Worm (Caenorhabditis elegans) whole organism, young adult: ENCODE measurements around the gene vhp-1.

ENCODE experiments used
- B0035.1 ChIP-seq: sonication (generic microtip); optimal IDR thresholded peaks from 2 replicates; lab custom pipeline; 2016; ENCODE audit warnings: missing genetic modification characterization, mild to moderate bottlenecking, missing compliant biosample characterization, missing genotype, missing genetic modification reagents
- C06A6.2 ChIP-seq: fragments of 200-800 bp; sonication (Bioruptor generic); conservative IDR thresholded peaks from 2 replicates; pipeline ENCODE4 v1.3.6; 2022; ENCODE audit warnings: missing genetic modification characterization, missing compliant biosample characterization
- C17E4.6 ChIP-seq: fragments of 200-800 bp; sonication (Bioruptor generic); IDR thresholded peaks from 2 replicates; pipeline ENCODE4 v1.3.6; 2022; ENCODE audit warnings: missing genetic modification reagents, missing genetic modification characterization, missing compliant biosample characterization
- F10E7.11 ChIP-seq: sonication (generic microtip); optimal IDR thresholded peaks from 2 replicates; lab custom pipeline; 2017; ENCODE audit warnings: mild to moderate bottlenecking, missing genetic modification characterization, moderate library complexity, missing compliant biosample characterization
- F23B12.7 ChIP-seq: sonication (generic microtip); optimal IDR thresholded peaks from 2 replicates; lab custom pipeline; 2017; ENCODE audit warnings: missing genetic modification characterization, mild to moderate bottlenecking, missing compliant biosample characterization, antibody characterized with exemption, moderate library complexity; ENCODE audit not compliant: insufficient read depth
- F33H1.4 ChIP-seq: fragments of 200-800 bp; sonication (Bioruptor generic); IDR thresholded peaks from 2 replicates; pipeline ENCODE4 v1.3.6; 2022; ENCODE audit warnings: missing genetic modification reagents, missing genetic modification characterization, missing compliant biosample characterization
- F49E8.2 ChIP-seq: sonication (generic microtip); optimal IDR thresholded peaks from 3 replicates; lab custom pipeline; 2017; ENCODE audit warnings: missing genetic modification characterization, mild to moderate bottlenecking, missing compliant biosample characterization, antibody characterized with exemption, moderate library complexity; ENCODE audit not compliant: insufficient read depth
- K12H6.12 ChIP-seq: fragments of 200-800 bp; sonication (Bioruptor generic); optimal IDR thresholded peaks from 2 replicates; lab custom pipeline; 2018; ENCODE audit warnings: mild to moderate bottlenecking, missing genetic modification characterization, missing compliant biosample characterization
- T26A5.8 ChIP-seq: sonication (generic microtip); optimal IDR thresholded peaks from 2 replicates; lab custom pipeline; 2016; ENCODE audit warnings: missing genetic modification characterization, missing compliant biosample characterization
- Y53F4B.3 ChIP-seq: fragments of 200-800 bp; sonication (Bioruptor generic); IDR thresholded peaks from 2 replicates; pipeline ENCODE4 v1.3.6; 2022; ENCODE audit warnings: missing genetic modification reagents, missing genetic modification characterization, missing compliant biosample characterization
- aptf-2 ChIP-seq: fragments of 200-800 bp; sonication (Bioruptor generic); conservative IDR thresholded peaks from 2 replicates; pipeline ENCODE4 v1.3.6; 2022; ENCODE audit warnings: missing genetic modification reagents, missing genetic modification characterization, missing compliant biosample characterization
- atf-7 ChIP-seq: sonication (generic microtip); optimal IDR thresholded peaks from 2 replicates; lab custom pipeline; 2017; ENCODE audit warnings: mild to moderate bottlenecking, missing genetic modification characterization, missing compliant biosample characterization
- attf-6 ChIP-seq: fragments of 200-800 bp; sonication (Bioruptor generic); IDR thresholded peaks from 2 replicates; pipeline ENCODE4 v1.3.6; 2022; ENCODE audit warnings: missing genetic modification reagents, missing genetic modification characterization, missing compliant biosample characterization
- ccch-3 ChIP-seq: fragments of 200-800 bp; sonication (Bioruptor generic); optimal IDR thresholded peaks from 2 replicates; lab custom pipeline; 2018; ENCODE audit warnings: mild to moderate bottlenecking, missing genetic modification characterization, missing compliant biosample characterization
- cebp-1 ChIP-seq, 2 experiments: fragments of 200-800 bp in 1 of 2; sonication (Bioruptor generic) in 1 of 2; sonication (generic microtip) in 1 of 2; IDR thresholded peaks in 1 of 2; optimal IDR thresholded peaks in 1 of 2; 2 replicates each; pipeline versions ENCODE4 v1.3.6 to Lab custom; 2017 to 2022; ENCODE audit warnings: missing compliant biosample characterization in 2 of 2, missing genetic modification characterization in 2 of 2, mild to moderate bottlenecking in 1 of 2, missing genetic modification reagents in 1 of 2, moderate library complexity in 1 of 2
- dpl-1 ChIP-seq: fragments of 150-350 bp; optimal IDR thresholded peaks from 2 replicates; lab custom pipeline; 2014; ENCODE audit warnings: missing biosample characterization, missing genetic modification reagents, missing genetic modification characterization
- efl-1 ChIP-seq: fragments of 150-350 bp; optimal IDR thresholded peaks from 2 replicates; lab custom pipeline; 2014; ENCODE audit warnings: missing biosample characterization, missing genetic modification reagents, missing genetic modification characterization
- egl-18 ChIP-seq: fragments of 200-800 bp; sonication (Bioruptor generic); IDR thresholded peaks from 2 replicates; pipeline ENCODE4 v1.3.6; 2022; ENCODE audit warnings: missing genetic modification reagents, missing genetic modification characterization, missing compliant biosample characterization
- egrh-3 ChIP-seq: fragments of 200-800 bp; sonication (Bioruptor generic); IDR thresholded peaks from 2 replicates; pipeline ENCODE4 v1.3.6; 2022; ENCODE audit warnings: missing genetic modification reagents, missing genetic modification characterization, missing compliant biosample characterization
- ekl-4 ChIP-seq: fragments of 200-800 bp; sonication (Bioruptor generic); IDR thresholded peaks from 2 replicates; pipeline ENCODE4 v1.3.6; 2022; ENCODE audit warnings: missing genetic modification reagents, missing genetic modification characterization, missing compliant biosample characterization
- fkh-3 ChIP-seq: sonication (generic microtip); optimal IDR thresholded peaks from 2 replicates; lab custom pipeline; 2016; ENCODE audit warnings: mild to moderate bottlenecking, missing genetic modification characterization, missing compliant biosample characterization
- him-1 ChIP-seq: sonication (generic microtip); optimal IDR thresholded peaks from 2 replicates; lab custom pipeline; 2016; ENCODE audit warnings: missing genotype, missing genetic modification reagents, missing genetic modification characterization, missing compliant biosample characterization
- hmg-1.2 ChIP-seq: fragments of 200-800 bp; sonication (Bioruptor generic); IDR thresholded peaks from 2 replicates; pipeline ENCODE4 v1.3.6; 2022; ENCODE audit warnings: missing genetic modification reagents, missing genetic modification characterization, missing compliant biosample characterization
- hmg-20 ChIP-seq: fragments of 200-800 bp; sonication (Bioruptor generic); IDR thresholded peaks from 2 replicates; pipeline ENCODE4 v1.3.6; 2022; ENCODE audit warnings: missing genetic modification reagents, missing genetic modification characterization, missing compliant biosample characterization
- let-526 ChIP-seq: fragments of 200-800 bp; sonication (Bioruptor generic); IDR thresholded peaks from 2 replicates; pipeline ENCODE4 v1.3.6; 2022; ENCODE audit warnings: missing genetic modification reagents, missing genetic modification characterization, missing compliant biosample characterization
- let-607 ChIP-seq, 2 experiments: fragments of 200-800 bp in 1 of 2; sonication (Bioruptor generic) in 1 of 2; sonication (generic microtip) in 1 of 2; optimal IDR thresholded peaks; 2 replicates each; lab custom pipeline; 2016 to 2018; ENCODE audit warnings: mild to moderate bottlenecking in 2 of 2, missing compliant biosample characterization in 2 of 2, missing genetic modification characterization in 2 of 2, moderate library complexity in 2 of 2, missing genotype in 1 of 2
- lin-26 ChIP-seq: fragments of 200-800 bp; sonication (Bioruptor generic); IDR thresholded peaks from 2 replicates; pipeline ENCODE4 v1.3.6; 2022; ENCODE audit warnings: missing genetic modification reagents, missing genetic modification characterization, missing compliant biosample characterization
- lin-40 ChIP-seq: sonication (generic microtip); optimal IDR thresholded peaks from 2 replicates; lab custom pipeline; 2016; ENCODE audit warnings: missing genetic modification characterization, mild to moderate bottlenecking, missing compliant biosample characterization, missing genotype, missing genetic modification reagents
- madf-3 ChIP-seq: fragments of 200-800 bp; sonication (Bioruptor generic); IDR thresholded peaks from 2 replicates; pipeline ENCODE4 v1.3.6; 2022; ENCODE audit warnings: missing genetic modification reagents, missing genetic modification characterization, missing compliant biosample characterization
- nfya-2 ChIP-seq: fragments of 200-800 bp; sonication (Bioruptor generic); IDR thresholded peaks from 2 replicates; pipeline ENCODE4 v1.3.6; 2022; ENCODE audit warnings: missing genetic modification reagents, missing genetic modification characterization, missing compliant biosample characterization
- nfyb-1 ChIP-seq: fragments of 200-800 bp; sonication (Bioruptor generic); IDR thresholded peaks from 2 replicates; pipeline ENCODE4 v1.3.6; 2022; ENCODE audit warnings: missing genetic modification reagents, missing genetic modification characterization, missing compliant biosample characterization
- nhr-80 ChIP-seq: sonication (generic microtip); optimal IDR thresholded peaks from 2 replicates; lab custom pipeline; 2016; ENCODE audit warnings: missing genetic modification characterization, missing compliant biosample characterization
- rec-8 ChIP-seq, 2 experiments: sonication (generic microtip); optimal IDR thresholded peaks; 2 replicates each; lab custom pipeline; 2016; ENCODE audit warnings: mild to moderate bottlenecking in 2 of 2, missing genetic modification characterization in 2 of 2, missing genetic modification reagents in 2 of 2, missing genotype in 2 of 2, missing biosample characterization in 1 of 2, missing compliant biosample characterization in 1 of 2, moderate library complexity in 1 of 2
- repo-1 ChIP-seq: sonication (generic microtip); optimal IDR thresholded peaks from 2 replicates; lab custom pipeline; 2017; ENCODE audit warnings: mild to moderate bottlenecking, missing genetic modification characterization, missing compliant biosample characterization
- somi-1 ChIP-seq: fragments of 200-800 bp; sonication (Bioruptor generic); optimal IDR thresholded peaks from 2 replicates; lab custom pipeline; 2018; ENCODE audit warnings: mild to moderate bottlenecking, missing genetic modification characterization, missing compliant biosample characterization
- tbx-9 ChIP-seq: sonication (generic microtip); optimal IDR thresholded peaks from 2 replicates; lab custom pipeline; 2016; ENCODE audit warnings: borderline replicate concordance, missing genetic modification characterization, inconsistent platforms, missing compliant biosample characterization
- tlf-1 ChIP-seq: fragments of 200-800 bp; sonication (Bioruptor generic); optimal IDR thresholded peaks from 2 replicates; lab custom pipeline; 2018; ENCODE audit warnings: mild to moderate bottlenecking, missing genetic modification characterization, missing compliant biosample characterization
- zfh-2 ChIP-seq: fragments of 200-800 bp; sonication (Bioruptor generic); conservative IDR thresholded peaks from 2 replicates; pipeline ENCODE4 v1.3.6; 2022; ENCODE audit warnings: missing genetic modification reagents, missing genetic modification characterization, missing compliant biosample characterization
- ztf-18 ChIP-seq: sonication (generic microtip); optimal IDR thresholded peaks from 2 replicates; lab custom pipeline; 2016; ENCODE audit warnings: missing genotype, mild to moderate bottlenecking, missing genetic modification characterization, missing compliant biosample characterization
- ztf-26 ChIP-seq: sonication (generic microtip); optimal IDR thresholded peaks from 2 replicates; lab custom pipeline; 2017; ENCODE audit warnings: missing genetic modification characterization, missing compliant biosample characterization

vhp-1 gene

DNA sequence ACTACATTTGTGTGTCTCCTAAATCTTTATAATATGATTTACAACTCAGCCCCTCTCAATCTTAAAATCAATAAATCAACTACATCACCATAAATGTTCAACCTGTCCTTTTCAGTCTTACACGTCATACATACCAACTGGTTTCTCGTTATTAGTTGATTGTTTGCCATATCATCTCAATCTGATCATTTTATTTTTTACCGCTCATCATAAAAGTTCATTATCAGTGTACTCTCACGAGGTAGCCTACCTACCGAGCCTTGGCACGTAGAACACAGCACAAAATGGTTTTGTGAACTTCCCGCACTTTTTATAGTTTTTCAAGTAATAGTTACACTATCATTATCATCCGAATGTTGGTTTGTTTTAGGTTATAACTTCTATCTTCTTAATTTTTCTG is 41.9 kb upstream of the vhp-1 start (continued):
- TF ChIP-seq F23B12.7 (tag; lab: Kevin White, UChicago) (no peak), Y53F4B.3 (no peak), him-1 (no peak), efl-1 (no peak), zfh-2 (GFP tag; lab: Robert Waterston, UW) (no peak), F10E7.11 (no peak), ztf-26 (peak; percentile 24), T26A5.8 (tag; lab: Kevin White, UChicago) (no peak), dpl-1 (GFP tag; lab: Kevin White, UChicago) (no peak), fkh-3 (no peak), rec-8 (tag; optimal IDR thresholded peaks at IDR 0.05; lab: Kevin White, UChicago) (no peak), lin-26 (GFP tag; lab: Robert Waterston, UW) (peak; percentile 58; the same call in 1 of the 2 replicates), hmg-20 (no peak), nfyb-1 (GFP tag; lab: Robert Waterston, UW) (no peak), C17E4.6 (GFP tag; lab: Robert Waterston, UW) (no peak), lin-40 (tag; lab: Kevin White, UChicago) (peak; percentile 10), attf-6 (GFP tag; lab: Robert Waterston, UW) (no peak), let-607 (tag; optimal IDR thresholded peaks at IDR 0.05; lab: Kevin White, UChicago) (peak in 1 of 2 experiments; percentile 85), B0035.1 (no peak), C06A6.2 (GFP tag; lab: Robert Waterston, UW) (no peak), tbx-9 (tag; lab: Kevin White, UChicago) (no peak), repo-1 (tag; lab: Kevin White, UChicago) (no peak), tlf-1 (GFP tag; lab: Kevin White, UChicago) (no peak), K12H6.12 (no peak), F49E8.2 (tag; lab: Kevin White, UChicago) (no peak), let-526 (no peak), atf-7 (tag; lab: Kevin White, UChicago) (peak; percentile 39), ztf-18 (tag; lab: Kevin White, UChicago) (no peak), F33H1.4 (no peak), ccch-3 (GFP tag; lab: Kevin White, UChicago) (no peak), egl-18 (no peak), nhr-80 (tag; lab: Kevin White, UChicago) (peak; percentile 73)
- TF ChIP-seq, all 124 proteins: peak for 8

DNA sequence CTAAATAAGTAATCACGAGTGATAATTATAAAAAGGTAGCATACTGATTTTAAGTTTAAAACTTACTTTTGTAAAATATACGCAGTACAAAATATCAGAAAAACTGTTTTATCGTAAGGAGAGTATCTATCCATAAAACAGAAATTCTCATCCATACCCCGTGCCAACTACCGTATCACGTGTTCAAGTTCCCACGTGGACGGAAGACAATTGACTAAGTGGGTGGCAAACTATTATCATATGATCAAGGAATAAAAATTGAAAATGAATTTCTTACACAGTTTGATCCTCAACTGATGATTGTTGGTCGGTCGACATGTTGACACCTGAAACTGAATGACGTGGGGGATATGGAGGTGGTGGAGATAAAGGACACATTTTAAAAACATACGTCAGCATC is 40.9 kb upstream of the vhp-1 start, which contains the start of gene pmt-1:
Gene pmt-1 (minus strand): TSS at position 332 of the 400 bp plus-strand sequence.
- TF ChIP-seq repo-1 (tag; lab: Kevin White, UChicago) (no peak), madf-3 (GFP tag; lab: Robert Waterston, UW) (0 out of 2 replicates have a peak, but pooled peaks have one; percentile 69), egrh-3 (GFP tag; lab: Robert Waterston, UW) (no peak), let-607 (tag; optimal IDR thresholded peaks at IDR 0.05; lab: Kevin White, UChicago) (peak in 1 of 2 experiments; percentile 29), let-526 (0 out of 2 replicates have a peak, but pooled peaks have one; percentile 37), cebp-1 (GFP tag; IDR thresholded peaks at IDR 0.05; lab: Robert Waterston, UW) (no peak), cebp-1 (tag; optimal IDR thresholded peaks at IDR 0.05; lab: Kevin White, UChicago) (peak; percentile 31), ztf-26 (peak; percentile 5), hmg-1.2 (GFP tag; lab: Robert Waterston, UW) (0 out of 2 replicates have a peak, but pooled peaks have one; percentile 11), rec-8 (tag; optimal IDR thresholded peaks at IDR 0.05; lab: Kevin White, UChicago) (no peak), atf-7 (tag; lab: Kevin White, UChicago) (peak; percentile 14), somi-1 (peak; percentile 49), ekl-4 (no peak), aptf-2 (GFP tag; lab: Robert Waterston, UW) (no peak), nfya-2 (GFP tag; lab: Robert Waterston, UW) (no peak)
